Worm (Caenorhabditis elegans) whole organism, L2 larva: ENCODE data around the gene gei-4.

ENCODE experiments used
- C34F6.9 ChIP-seq: fragments of 150-350 bp; optimal IDR thresholded peaks from 2 replicates; lab custom pipeline; 2014; ENCODE audit warnings: missing biosample characterization, missing genetic modification characterization
- F13H6.1 ChIP-seq: sonication (generic microtip); optimal IDR thresholded peaks from 2 replicates; lab custom pipeline; 2016; ENCODE audit warnings: missing genetic modification characterization, missing compliant biosample characterization
- R02D3.7 ChIP-seq: fragments of 150-350 bp; optimal IDR thresholded peaks from 2 replicates; lab custom pipeline; 2014; ENCODE audit warnings: missing biosample characterization, missing genetic modification characterization
- Y55F3AM.14 ChIP-seq: fragments of 200-800 bp; sonication (Bioruptor generic); optimal IDR thresholded peaks from 2 replicates; lab custom pipeline; 2018; ENCODE audit warnings: mild to moderate bottlenecking, missing genetic modification characterization, missing compliant biosample characterization
- ZK546.5 ChIP-seq: sonication (generic microtip); optimal IDR thresholded peaks from 2 replicates; lab custom pipeline; 2017; ENCODE audit warnings: missing biosample characterization, missing genetic modification characterization
- alr-1 ChIP-seq: fragments of 150-350 bp; optimal IDR thresholded peaks from 2 replicates; lab custom pipeline; 2014; ENCODE audit warnings: missing biosample characterization, missing genetic modification characterization
- aly-2 ChIP-seq: fragments of 150-350 bp; optimal IDR thresholded peaks from 2 replicates; lab custom pipeline; 2014; ENCODE audit warnings: missing biosample characterization, missing genetic modification characterization
- ama-1 ChIP-seq: fragments of 150-350 bp; optimal IDR thresholded peaks from 2 replicates; lab custom pipeline; 2018; ENCODE audit warnings: inconsistent platforms
- blmp-1 ChIP-seq: sonication (generic microtip); optimal IDR thresholded peaks from 2 replicates; lab custom pipeline; 2017; ENCODE audit warnings: missing genetic modification characterization, mild to moderate bottlenecking, missing compliant biosample characterization, antibody characterized with exemption, moderate library complexity; ENCODE audit not compliant: insufficient read depth
- ceh-16 ChIP-seq: fragments of 150-350 bp; optimal IDR thresholded peaks from 2 replicates; lab custom pipeline; 2014; ENCODE audit warnings: missing biosample characterization, missing genetic modification characterization
- ceh-82 ChIP-seq: fragments of 150-350 bp; optimal IDR thresholded peaks from 2 replicates; lab custom pipeline; 2014; ENCODE audit warnings: missing biosample characterization, missing genetic modification characterization
- crh-2 ChIP-seq: sonication (generic microtip); optimal IDR thresholded peaks from 2 replicates; lab custom pipeline; 2017; ENCODE audit warnings: missing biosample characterization, missing genetic modification characterization
- dmd-4 ChIP-seq: sonication (generic microtip); optimal IDR thresholded peaks from 2 replicates; lab custom pipeline; 2017; ENCODE audit warnings: missing biosample characterization, missing genetic modification characterization
- egl-27 ChIP-seq: sonication (generic microtip); optimal IDR thresholded peaks from 3 replicates; lab custom pipeline; 2017; ENCODE audit warnings: missing biosample characterization, missing genetic modification reagents, missing genetic modification characterization
- elt-1 ChIP-seq: fragments of 150-350 bp; optimal IDR thresholded peaks from 2 replicates; lab custom pipeline; 2014; ENCODE audit warnings: missing biosample characterization, missing genetic modification characterization
- elt-3 ChIP-seq: sonication (generic microtip); optimal IDR thresholded peaks from 2 replicates; lab custom pipeline; 2017; ENCODE audit warnings: missing biosample characterization, missing genetic modification characterization
- fos-1 ChIP-seq: fragments of 150-350 bp; optimal IDR thresholded peaks from 2 replicates; lab custom pipeline; 2014; ENCODE audit warnings: missing biosample characterization, missing genetic modification characterization
- gmeb-1 ChIP-seq: fragments of 150-350 bp; optimal IDR thresholded peaks from 2 replicates; lab custom pipeline; 2014; ENCODE audit warnings: missing biosample characterization, missing genetic modification characterization
- lin-11 ChIP-seq: fragments of 150-350 bp; sonication (generic microtip); optimal IDR thresholded peaks from 2 replicates; lab custom pipeline; 2014; ENCODE audit warnings: missing biosample characterization, missing genetic modification characterization, inconsistent platforms, mixed read lengths
- lin-13 ChIP-seq: fragments of 150-350 bp; optimal IDR thresholded peaks from 2 replicates; lab custom pipeline; 2014; ENCODE audit warnings: missing biosample characterization, missing genetic modification reagents, missing genetic modification characterization
- lin-39 ChIP-seq: fragments of 150-350 bp; optimal IDR thresholded peaks from 2 replicates; lab custom pipeline; 2014; ENCODE audit warnings: missing biosample characterization, missing genetic modification reagents, missing genetic modification characterization
- lsy-2 ChIP-seq, 2 experiments: fragments of 150-350 bp in 1 of 2; sonication (generic microtip) in 1 of 2; optimal IDR thresholded peaks; 2 replicates each; lab custom pipeline; 2014 to 2017; ENCODE audit warnings: missing biosample characterization in 2 of 2, missing genetic modification characterization in 2 of 2
- mab-5 ChIP-seq: fragments of 150-350 bp; optimal IDR thresholded peaks from 2 replicates; lab custom pipeline; 2014; ENCODE audit warnings: missing biosample characterization, missing genetic modification characterization
- mbf-1 ChIP-seq: sonication (generic microtip); optimal IDR thresholded peaks from 2 replicates; lab custom pipeline; 2017; ENCODE audit warnings: missing biosample characterization, missing genetic modification characterization
- mdl-1 ChIP-seq, 2 experiments: fragments of 150-350 bp in 1 of 2; sonication (generic microtip) in 1 of 2; optimal IDR thresholded peaks; 2 replicates each; lab custom pipeline; 2017; ENCODE audit warnings: missing biosample characterization in 2 of 2, missing genetic modification characterization in 2 of 2
- nhr-10 ChIP-seq: sonication (generic microtip); optimal IDR thresholded peaks from 2 replicates; lab custom pipeline; 2017; ENCODE audit warnings: missing biosample characterization, missing genetic modification characterization
- nhr-11 ChIP-seq: fragments of 150-350 bp; optimal IDR thresholded peaks from 2 replicates; lab custom pipeline; 2014; ENCODE audit warnings: missing biosample characterization, missing genetic modification characterization
- nhr-12 ChIP-seq: fragments of 150-350 bp; optimal IDR thresholded peaks from 2 replicates; lab custom pipeline; 2014; ENCODE audit warnings: missing biosample characterization, missing genetic modification characterization
- nhr-129 ChIP-seq: fragments of 150-350 bp; optimal IDR thresholded peaks from 2 replicates; lab custom pipeline; 2014; ENCODE audit warnings: missing biosample characterization, missing genetic modification characterization
- nhr-21 ChIP-seq: fragments of 150-350 bp; optimal IDR thresholded peaks from 2 replicates; lab custom pipeline; 2014; ENCODE audit warnings: missing biosample characterization, missing genetic modification characterization
- nhr-23 ChIP-seq: fragments of 150-350 bp; optimal IDR thresholded peaks from 2 replicates; lab custom pipeline; 2014; ENCODE audit warnings: missing biosample characterization, missing genetic modification reagents, missing genetic modification characterization
- nhr-237 ChIP-seq: fragments of 150-350 bp; optimal IDR thresholded peaks from 2 replicates; lab custom pipeline; 2014; ENCODE audit warnings: missing biosample characterization, missing genetic modification characterization
- nhr-25 ChIP-seq: fragments of 150-350 bp; sonication (generic microtip); optimal IDR thresholded peaks from 3 replicates; lab custom pipeline; 2014; ENCODE audit warnings: missing biosample characterization, missing genetic modification characterization
- nhr-6 ChIP-seq: fragments of 150-350 bp; optimal IDR thresholded peaks from 2 replicates; lab custom pipeline; 2014; ENCODE audit warnings: missing biosample characterization, missing genetic modification characterization
- nhr-77 ChIP-seq: fragments of 150-350 bp; optimal IDR thresholded peaks from 2 replicates; lab custom pipeline; 2014; ENCODE audit warnings: missing biosample characterization, missing genetic modification characterization
- peb-1 ChIP-seq: fragments of 150-350 bp; optimal IDR thresholded peaks from 2 replicates; lab custom pipeline; 2014; ENCODE audit warnings: missing biosample characterization, missing genetic modification characterization
- sem-4 ChIP-seq: fragments of 150-350 bp; optimal IDR thresholded peaks from 2 replicates; lab custom pipeline; 2014; ENCODE audit warnings: missing biosample characterization, missing genetic modification reagents, missing genetic modification characterization
- skn-1 ChIP-seq: sonication (generic microtip); optimal IDR thresholded peaks from 2 replicates; lab custom pipeline; 2017; ENCODE audit warnings: missing biosample characterization, missing genetic modification characterization
- sma-3 ChIP-seq: sonication (generic microtip); optimal IDR thresholded peaks from 2 replicates; lab custom pipeline; 2016; ENCODE audit warnings: missing genetic modification reagents, missing genetic modification characterization, missing compliant biosample characterization
- sma-9 ChIP-seq, 2 experiments: fragments of 150-350 bp in 1 of 2; sonication (generic microtip) in 1 of 2; optimal IDR thresholded peaks; 2 replicates each; lab custom pipeline; 2014 to 2016; ENCODE audit warnings: missing genetic modification characterization in 2 of 2, mild to moderate bottlenecking in 1 of 2, missing biosample characterization in 1 of 2, missing compliant biosample characterization in 1 of 2, missing genetic modification reagents in 1 of 2, moderate library complexity in 1 of 2
- snpc-4 ChIP-seq: fragments of 150-350 bp; optimal IDR thresholded peaks from 2 replicates; lab custom pipeline; 2014; ENCODE audit warnings: missing biosample characterization, missing genetic modification characterization
- unc-39 ChIP-seq: fragments of 150-350 bp; optimal IDR thresholded peaks from 2 replicates; lab custom pipeline; 2014; ENCODE audit warnings: missing biosample characterization, missing genetic modification characterization
- unc-55 ChIP-seq: fragments of 150-350 bp; sonication (generic microtip); optimal IDR thresholded peaks from 3 replicates; lab custom pipeline; 2014; ENCODE audit warnings: missing biosample characterization, missing genetic modification reagents, missing genetic modification characterization
- unc-62 ChIP-seq: fragments of 150-350 bp; optimal IDR thresholded peaks from 2 replicates; lab custom pipeline; 2014; ENCODE audit warnings: missing biosample characterization, missing genetic modification reagents, missing genetic modification characterization
- zag-1 ChIP-seq: fragments of 150-350 bp; optimal IDR thresholded peaks from 2 replicates; lab custom pipeline; 2014; ENCODE audit warnings: missing biosample characterization, missing genetic modification characterization
- ztf-1 ChIP-seq: fragments of 200-800 bp; sonication (Bioruptor generic); conservative IDR thresholded peaks from 2 replicates; pipeline ENCODE4 v1.3.6; 2022; ENCODE audit warnings: missing genetic modification characterization, missing compliant biosample characterization
- ztf-11 ChIP-seq: sonication (generic microtip); optimal IDR thresholded peaks from 2 replicates; lab custom pipeline; 2017; ENCODE audit warnings: missing biosample characterization, missing genetic modification characterization
- ztf-4 ChIP-seq: fragments of 150-350 bp; optimal IDR thresholded peaks from 2 replicates; lab custom pipeline; 2014; ENCODE audit warnings: missing biosample characterization, missing genetic modification characterization

gei-4 gene

DNA sequence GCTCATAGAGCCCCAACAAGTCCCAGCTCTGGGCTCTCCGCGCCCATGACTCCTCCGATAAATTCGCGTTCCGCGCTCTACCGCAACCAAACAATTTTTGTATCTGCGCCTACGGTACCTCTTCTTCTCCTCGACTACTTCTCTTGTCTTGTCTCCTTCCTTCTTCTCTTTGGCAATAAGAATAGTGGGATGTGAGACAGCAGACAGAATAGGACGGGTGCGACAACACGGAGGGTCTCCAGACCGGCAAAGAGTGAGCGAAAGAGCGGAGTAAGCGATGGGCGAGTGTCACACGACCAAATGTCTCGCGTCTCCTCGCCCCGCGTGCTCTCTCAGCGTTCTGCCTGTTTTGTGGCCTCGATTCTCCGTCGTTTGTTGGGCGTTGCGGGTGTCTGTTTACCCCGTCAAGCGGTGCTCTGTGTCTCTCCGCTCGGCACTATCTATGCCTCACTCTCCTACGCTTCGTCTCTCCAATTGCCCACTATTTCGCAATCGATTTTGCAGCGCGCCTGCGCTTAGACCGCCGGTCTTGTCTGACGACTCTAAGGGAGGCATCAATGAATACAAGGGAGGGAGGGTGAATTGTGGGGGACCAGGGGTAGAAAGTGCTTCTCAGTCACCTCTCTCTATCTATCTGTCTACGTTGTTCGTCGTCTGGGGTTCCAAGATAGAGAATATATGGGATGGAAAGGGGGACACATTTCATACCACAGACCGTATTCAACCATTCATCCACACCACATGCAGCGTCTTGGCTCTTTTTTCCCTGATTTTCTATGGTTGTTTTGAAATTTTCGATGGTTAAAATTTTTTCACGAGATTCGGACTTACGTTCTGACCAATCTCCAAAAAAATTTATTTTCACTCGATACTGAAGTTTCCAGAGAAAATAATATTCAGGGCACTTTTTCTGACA lies at the start of gene gei-4:
TSS of gene gei-4 (minus strand) at position 256 of the 916 bp plus-strand sequence.
- TF ChIP-seq unc-39 (tag; lab: Kevin White, UChicago) (no peak), zag-1 (tag; lab: Kevin White, UChicago) (peak; percentile 67), elt-1 (tag; lab: Kevin White, UChicago) (no peak), ama-1 (lab: Kevin White, UChicago) (peak; percentile 78), Y55F3AM.14 (peak; percentile 76), nhr-237 (tag; lab: Kevin White, UChicago) (peak; percentile 63), lin-13 (GFP tag; lab: Kevin White, UChicago) (peak; percentile 65), ceh-82 (tag; lab: Kevin White, UChicago) (peak; percentile 43), lin-11 (tag; lab: Kevin White, UChicago) (peak; percentile 78), crh-2 (tag; lab: Kevin White, UChicago) (peak; percentile 90), nhr-77 (tag; lab: Kevin White, UChicago) (no peak), mab-5 (tag; lab: Kevin White, UChicago) (peak; percentile 86), ZK546.5 (tag; lab: Kevin White, UChicago) (no peak), mbf-1 (no peak), ztf-4 (tag; lab: Kevin White, UChicago) (peak; percentile 89), sma-3 (peak; percentile 86), ztf-1 (GFP tag; lab: Robert Waterston, UW) (no peak), snpc-4 (tag; lab: Kevin White, UChicago) (peak; percentile 56), nhr-129 (peak; percentile 87), nhr-25 (tag; lab: Kevin White, UChicago) (peak; percentile 88), alr-1 (tag; lab: Kevin White, UChicago) (no peak), sem-4 (tag; lab: Kevin White, UChicago) (peak; percentile 65), mdl-1 (tag; optimal IDR thresholded peaks at IDR 0.05; lab: Kevin White, UChicago) (peak; percentile 8 to 73), dmd-4 (no peak), elt-3 (tag; lab: Kevin White, UChicago) (no peak), nhr-23 (tag; lab: Kevin White, UChicago) (no peak), fos-1 (tag; lab: Kevin White, UChicago) (peak; percentile 55), nhr-11 (tag; lab: Kevin White, UChicago) (no peak), ztf-11 (tag; lab: Kevin White, UChicago) (no peak), ceh-16 (peak; percentile 37), peb-1 (tag; lab: Kevin White, UChicago) (no peak), nhr-12 (tag; lab: Kevin White, UChicago) (no peak), unc-55 (GFP tag; lab: Kevin White, UChicago) (peak; percentile 68), unc-62 (no peak), gmeb-1 (tag; lab: Kevin White, UChicago) (peak; percentile 65), R02D3.7 (tag; lab: Kevin White, UChicago) (no peak), sma-9 (GFP tag; optimal IDR thresholded peaks at IDR 0.05; lab: Kevin White, UChicago) (peak; percentile 50), sma-9 (tag; optimal IDR thresholded peaks at IDR 0.05; lab: Kevin White, UChicago) (no peak), lin-39 (tag; lab: Kevin White, UChicago) (no peak), aly-2 (tag; lab: Kevin White, UChicago) (no peak), C34F6.9 (tag; lab: Kevin White, UChicago) (peak; percentile 91), nhr-6 (tag; lab: Kevin White, UChicago) (peak; percentile 16), nhr-21 (peak; percentile 88), nhr-10 (tag; lab: Kevin White, UChicago) (no peak), lsy-2 (tag; optimal IDR thresholded peaks at IDR 0.05; lab: Kevin White, UChicago) (peak; percentile 66 to 83), blmp-1 (tag; lab: Kevin White, UChicago) (peak; percentile 8), egl-27 (tag; lab: Kevin White, UChicago) (peak; percentile 75), F13H6.1 (tag; lab: Kevin White, UChicago) (peak; percentile 93), skn-1 (no peak)
